Fruit fly (Drosophila melanogaster) whole organism, prepupa: ENCODE results near the gene CG32988.

Experiments
- Blimp-1 ChIP-seq: fragments of 200-800 bp; sonication (Bioruptor generic); optimal IDR thresholded peaks from 3 replicates; lab custom pipeline; 2017; ENCODE audit warnings: missing biosample characterization, missing genetic modification characterization, mild to moderate bottlenecking, moderate library complexity, missing genetic modification reagents
- CG10631 ChIP-seq: fragments of 200-800 bp; sonication (Bioruptor generic); optimal IDR thresholded peaks from 2 replicates; lab custom pipeline; 2016; ENCODE audit warnings: missing biosample characterization, missing genetic modification characterization
- CG11294 ChIP-seq: fragments of 200-800 bp; sonication (Bioruptor generic); IDR thresholded peaks from 2 replicates; pipeline ENCODE4 v1.3.6; 2022; ENCODE audit warnings: missing biosample characterization, missing genetic modification characterization
- CG11762 ChIP-seq: fragments of 200-800 bp; sonication (Bioruptor generic); optimal IDR thresholded peaks from 3 replicates; lab custom pipeline; 2016; ENCODE audit warnings: missing biosample characterization, missing genetic modification characterization; ENCODE audit not compliant: insufficient read depth
- CG11902 ChIP-seq: fragments of 200-800 bp; sonication (Bioruptor generic); optimal IDR thresholded peaks from 3 replicates; lab custom pipeline; 2016; ENCODE audit warnings: missing biosample characterization, missing genetic modification characterization
- CG15336 ChIP-seq: fragments of 200-800 bp; sonication (Bioruptor generic); IDR thresholded peaks from 2 replicates; pipeline ENCODE4 v1.3.6; 2022; ENCODE audit warnings: missing biosample characterization, missing genetic modification characterization
- CG1621 ChIP-seq: fragments of 200-800 bp; sonication (Bioruptor generic); optimal IDR thresholded peaks from 3 replicates; lab custom pipeline; 2018; ENCODE audit warnings: missing biosample characterization, mild to moderate bottlenecking, missing genetic modification characterization
- CG3032 ChIP-seq: fragments of 200-800 bp; optimal IDR thresholded peaks from 2 replicates; lab custom pipeline; 2019; ENCODE audit warnings: missing biosample characterization, mild to moderate bottlenecking, missing genetic modification characterization, moderate library complexity
- CG32006 ChIP-seq: fragments of 200-800 bp; sonication (Bioruptor generic); optimal IDR thresholded peaks from 3 replicates; lab custom pipeline; 2017; ENCODE audit warnings: missing biosample characterization, mild to moderate bottlenecking, missing genetic modification characterization
- CG34406 ChIP-seq: fragments of 200-800 bp; sonication (Bioruptor generic); optimal IDR thresholded peaks from 3 replicates; lab custom pipeline; 2016; ENCODE audit warnings: missing biosample characterization, missing genetic modification characterization
- CG3919 ChIP-seq: fragments of 200-800 bp; sonication (Bioruptor generic); optimal IDR thresholded peaks from 3 replicates; lab custom pipeline; 2016; ENCODE audit warnings: missing biosample characterization, missing genetic modification characterization
- CG6163 ChIP-seq: fragments of 200-800 bp; sonication (Bioruptor generic); IDR thresholded peaks from 3 replicates; pipeline ENCODE4 v1.3.6; 2022; ENCODE audit warnings: missing biosample characterization, missing genetic modification characterization
- CG6276 ChIP-seq: fragments of 200-800 bp; sonication (Bioruptor generic); optimal IDR thresholded peaks from 2 replicates; lab custom pipeline; 2017; ENCODE audit warnings: missing biosample characterization, mild to moderate bottlenecking, missing genetic modification characterization
- CG6792 ChIP-seq: fragments of 200-800 bp; sonication (Bioruptor generic); optimal IDR thresholded peaks from 3 replicates; lab custom pipeline; 2016; ENCODE audit warnings: missing biosample characterization, missing genetic modification characterization
- CG6808 ChIP-seq: fragments of 200-800 bp; sonication (Bioruptor generic); optimal IDR thresholded peaks from 3 replicates; lab custom pipeline; 2017; ENCODE audit warnings: missing biosample characterization, missing genetic modification characterization, mild to moderate bottlenecking, moderate library complexity, missing genetic modification reagents
- CG6854 ChIP-seq: fragments of 200-800 bp; sonication (Bioruptor generic); optimal IDR thresholded peaks from 2 replicates; lab custom pipeline; 2017; ENCODE audit warnings: missing biosample characterization, mild to moderate bottlenecking, missing genetic modification characterization
- CG7368 ChIP-seq: fragments of 200-800 bp; sonication (Bioruptor generic); optimal IDR thresholded peaks from 3 replicates; lab custom pipeline; 2016; ENCODE audit warnings: missing biosample characterization, missing genetic modification characterization
- CG8119 ChIP-seq: fragments of 200-800 bp; sonication (Bioruptor generic); IDR thresholded peaks from 3 replicates; pipeline ENCODE4 v1.3.6; 2022; ENCODE audit warnings: missing biosample characterization, missing genetic modification characterization
- CG8319 ChIP-seq: fragments of 200-800 bp; sonication (Bioruptor generic); optimal IDR thresholded peaks from 3 replicates; lab custom pipeline; 2016; ENCODE audit warnings: missing biosample characterization, missing genetic modification characterization
- CG8632 ChIP-seq: fragments of 200-800 bp; sonication (Bioruptor generic); optimal IDR thresholded peaks from 3 replicates; lab custom pipeline; 2016; ENCODE audit warnings: missing biosample characterization, missing genetic modification characterization
- CG9139 ChIP-seq: fragments of 200-800 bp; sonication (Bioruptor generic); optimal IDR thresholded peaks from 3 replicates; lab custom pipeline; 2017; ENCODE audit warnings: missing biosample characterization, mild to moderate bottlenecking, missing genetic modification characterization
- Eip78C ChIP-seq: fragments of 200-800 bp; sonication (Bioruptor generic); peaks from one replicate; lab custom pipeline; 2016; ENCODE audit warnings: missing biosample characterization, missing genetic modification characterization
- Eip93F ChIP-seq: fragments of 200-800 bp; sonication (Bioruptor generic); optimal IDR thresholded peaks from 2 replicates; lab custom pipeline; 2016; ENCODE audit warnings: missing biosample characterization, mild to moderate bottlenecking, missing genetic modification characterization
- Gug ChIP-seq: fragments of 200-800 bp; sonication (Bioruptor generic); IDR thresholded peaks from 2 replicates; pipeline ENCODE4 v1.3.6; 2022; ENCODE audit warnings: missing biosample characterization, missing genetic modification characterization
- Hr38 ChIP-seq: sonication (Bioruptor generic); optimal IDR thresholded peaks from 2 replicates; lab custom pipeline; 2016; ENCODE audit warnings: missing biosample characterization, missing genetic modification characterization
- Hr39 ChIP-seq: fragments of 200-800 bp; sonication (Bioruptor generic); optimal IDR thresholded peaks from 2 replicates; lab custom pipeline; 2016; ENCODE audit warnings: missing biosample characterization, missing genetic modification characterization
- Hr4 ChIP-seq: fragments of 200-800 bp; sonication (Bioruptor generic); optimal IDR thresholded peaks from 3 replicates; lab custom pipeline; 2016; ENCODE audit warnings: missing biosample characterization, missing genetic modification characterization
- OdsH ChIP-seq: fragments of 200-800 bp; sonication (Bioruptor generic); optimal IDR thresholded peaks from 3 replicates; lab custom pipeline; 2016; ENCODE audit warnings: missing biosample characterization, missing genetic modification characterization
- Smox ChIP-seq: fragments of 200-800 bp; sonication (Bioruptor generic); optimal IDR thresholded peaks from 3 replicates; lab custom pipeline; 2016; ENCODE audit warnings: missing biosample characterization, missing genetic modification characterization
- Sox14 ChIP-seq: fragments of 200-800 bp; sonication (Bioruptor generic); optimal IDR thresholded peaks from 3 replicates; lab custom pipeline; 2016; ENCODE audit warnings: missing biosample characterization, missing genetic modification characterization
- Sox15 ChIP-seq: fragments of 200-800 bp; sonication (Bioruptor generic); optimal IDR thresholded peaks from 3 replicates; lab custom pipeline; 2016; ENCODE audit warnings: missing biosample characterization, missing genetic modification characterization
- cyc ChIP-seq: fragments of 200-800 bp; sonication (Bioruptor generic); optimal IDR thresholded peaks from 3 replicates; lab custom pipeline; 2016; ENCODE audit warnings: missing biosample characterization, missing genetic modification characterization
- dac ChIP-seq: fragments of 200-800 bp; sonication (Bioruptor generic); optimal IDR thresholded peaks from 2 replicates; lab custom pipeline; 2017; ENCODE audit warnings: missing biosample characterization, mild to moderate bottlenecking, missing genetic modification characterization
- dsx ChIP-seq: fragments of 200-800 bp; optimal IDR thresholded peaks from 3 replicates; lab custom pipeline; 2019; ENCODE audit warnings: missing biosample characterization, mild to moderate bottlenecking, missing genetic modification characterization, moderate library complexity; ENCODE audit not compliant: poor library complexity, severe bottlenecking
- eg ChIP-seq: fragments of 200-800 bp; sonication (Bioruptor generic); IDR thresholded peaks from 3 replicates; pipeline ENCODE4 v1.3.6; 2022; ENCODE audit warnings: missing biosample characterization, missing genetic modification characterization
- esn ChIP-seq: fragments of 200-800 bp; sonication (Bioruptor generic); optimal IDR thresholded peaks from 2 replicates; lab custom pipeline; 2016; ENCODE audit warnings: missing biosample characterization, mild to moderate bottlenecking, missing genetic modification characterization, moderate library complexity
- fd59A ChIP-seq: fragments of 200-800 bp; sonication (Bioruptor generic); optimal IDR thresholded peaks from 2 replicates; lab custom pipeline; 2017; ENCODE audit warnings: missing biosample characterization, mild to moderate bottlenecking, missing genetic modification characterization, missing genetic modification reagents
- fd85E ChIP-seq: fragments of 200-800 bp; sonication (Bioruptor generic); optimal IDR thresholded peaks from 3 replicates; lab custom pipeline; 2016; ENCODE audit warnings: missing biosample characterization, missing genetic modification characterization
- fkh ChIP-seq: fragments of 200-800 bp; sonication (Bioruptor generic); optimal IDR thresholded peaks from 3 replicates; lab custom pipeline; 2017; ENCODE audit warnings: missing biosample characterization, mild to moderate bottlenecking, missing genetic modification characterization, moderate library complexity
- lz ChIP-seq: fragments of 200-800 bp; sonication (Bioruptor generic); optimal IDR thresholded peaks from 3 replicates; lab custom pipeline; 2016; ENCODE audit warnings: missing biosample characterization, missing genetic modification characterization
- net ChIP-seq: fragments of 200-800 bp; sonication (Bioruptor generic); optimal IDR thresholded peaks from 3 replicates; lab custom pipeline; 2016; ENCODE audit warnings: missing biosample characterization, missing genetic modification characterization
- salr ChIP-seq, 2 experiments: fragments of 200-800 bp; sonication (Bioruptor generic); optimal IDR thresholded peaks; 3 replicates each; lab custom pipeline; 2016 to 2018; ENCODE audit warnings: missing biosample characterization in 2 of 2, missing genetic modification characterization in 2 of 2, mild to moderate bottlenecking in 1 of 2
- spab ChIP-seq: fragments of 200-800 bp; sonication (Bioruptor generic); optimal IDR thresholded peaks from 2 replicates; lab custom pipeline; 2017; ENCODE audit warnings: missing biosample characterization, mild to moderate bottlenecking, missing genetic modification characterization, missing genetic modification reagents
- svp ChIP-seq: fragments of 200-800 bp; sonication (Bioruptor generic); peaks from one replicate; lab custom pipeline; 2016; ENCODE audit warnings: missing biosample characterization, missing genetic modification characterization

Gene CG32988

DNA sequence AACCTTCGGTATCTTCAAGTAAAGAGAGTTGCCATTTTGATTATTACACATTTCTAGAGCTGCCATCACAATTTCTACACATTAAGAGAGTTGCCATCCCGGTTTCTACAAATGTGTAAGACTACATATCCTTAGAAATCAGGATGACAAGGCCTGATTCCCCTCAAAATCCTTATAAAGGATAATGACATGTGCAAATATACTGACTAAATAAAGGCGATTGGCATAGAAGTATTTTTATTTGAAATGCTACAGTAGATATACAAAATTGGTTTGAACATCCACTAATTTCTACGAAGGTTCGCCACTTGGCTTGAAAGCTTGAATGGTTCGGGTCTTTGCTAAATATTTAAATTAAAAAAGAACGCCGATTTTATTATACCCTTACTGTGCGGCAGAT, 24.1 kb downstream of the CG32988 start:
- TF ChIP-seq CG6808 (GFP tag; lab: Kevin White, UChicago) (peak; percentile 58), salr (GFP tag; optimal IDR thresholded peaks at IDR 0.05; lab: Kevin White, UChicago) (no peak)

DNA sequence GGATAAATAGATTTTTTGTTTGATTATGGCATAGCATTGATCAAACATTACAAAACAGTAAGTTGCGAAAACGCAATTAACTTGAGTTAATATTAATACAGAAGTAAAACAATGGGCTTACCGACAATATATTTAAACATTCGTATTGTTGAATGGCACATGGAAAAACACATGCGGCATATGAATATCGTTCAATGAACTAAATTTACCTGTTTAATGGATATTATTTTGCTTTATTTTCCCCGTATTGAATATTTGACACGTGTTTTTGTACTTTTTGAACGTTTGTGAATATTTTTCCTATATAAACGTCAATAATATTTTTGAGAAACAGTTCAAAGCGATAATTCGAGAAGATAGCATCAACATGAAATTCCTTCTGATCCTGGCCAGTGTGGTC, 26.5 kb downstream of the CG32988 start, which contains the start of gene CG42713:
Gene CG42713, plus strand, starts transcription at position 301 of the 400 bp plus-strand sequence.
- TF ChIP-seq Hr39 (GFP tag; lab: Kevin White, UChicago) (no peak), CG32006 (no peak), salr (GFP tag; optimal IDR thresholded peaks at IDR 0.05; lab: Kevin White, UChicago) (no peak), Smox (no peak), CG6792 (no peak), CG3919 (no peak), Blimp-1 (no peak)

DNA sequence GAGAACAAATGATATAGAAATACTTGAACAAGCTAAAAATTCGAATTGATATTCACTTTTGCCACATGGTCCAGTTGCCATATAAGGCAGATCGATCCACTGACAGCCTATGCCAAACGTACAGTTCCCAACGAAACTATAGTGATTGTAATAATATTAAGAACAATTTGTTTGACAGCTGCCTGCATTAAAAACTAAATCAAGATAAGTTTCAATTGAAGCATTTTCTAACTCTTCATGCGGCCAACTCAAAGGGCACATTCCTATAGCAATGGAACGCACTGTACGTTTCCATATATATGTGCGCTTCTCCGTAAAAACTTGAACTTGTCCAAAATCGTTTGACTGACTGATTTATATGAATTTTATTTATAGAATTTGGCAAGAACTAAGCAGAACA, 29.6 kb downstream of the CG32988 start:
- no peak for TF ChIP-seq spab (GFP tag; lab: Kevin White, UChicago)
- TF ChIP-seq CG3032 (tag; lab: Kevin White, UChicago): no peak
- TF ChIP-seq Sox14 (GFP tag; lab: Kevin White, UChicago): no peak
- no peak for TF ChIP-seq CG34406
- no peak for TF ChIP-seq CG8632 (GFP tag; lab: Kevin White, UChicago)
- TF ChIP-seq CG11294 (GFP tag; lab: Robert Waterston, UW): no peak; the same call in 1 of the 2 replicates
- no peak for TF ChIP-seq CG8319 (GFP tag; lab: Kevin White, UChicago)
- 0 out of 3 replicates have a peak, but pooled peaks have one; percentile 20 for TF ChIP-seq eg (GFP tag; lab: Robert Waterston, UW)
- TF ChIP-seq CG11762 (GFP tag; lab: Kevin White, UChicago): no peak
- peak; percentile 15 for TF ChIP-seq cyc (GFP tag; lab: Kevin White, UChicago)
- no peak for TF ChIP-seq CG6276 (GFP tag; lab: Kevin White, UChicago)
- no peak for TF ChIP-seq CG32006
- TF ChIP-seq CG1621 (tag; lab: Kevin White, UChicago): no peak
- TF ChIP-seq Gug (GFP tag; lab: Robert Waterston, UW): no peak
- no peak for TF ChIP-seq CG11902 (GFP tag; lab: Kevin White, UChicago)
- TF ChIP-seq CG6163 (GFP tag; lab: Robert Waterston, UW): peak; percentile 43; the same call in 1 of the 3 replicates
- TF ChIP-seq net (GFP tag; lab: Kevin White, UChicago): no peak
- no peak for TF ChIP-seq CG10631
- no peak for TF ChIP-seq CG6808 (GFP tag; lab: Kevin White, UChicago)
- no peak for TF ChIP-seq CG6854 (GFP tag; lab: Kevin White, UChicago)
- TF ChIP-seq Eip78C (GFP tag; lab: Kevin White, UChicago): peak; percentile 12
- no peak for TF ChIP-seq svp (GFP tag; lab: Kevin White, UChicago)
- TF ChIP-seq Sox15: no peak
- no peak for TF ChIP-seq esn (GFP tag; lab: Kevin White, UChicago)
- no peak for TF ChIP-seq CG7368 (GFP tag; lab: Kevin White, UChicago)
- no peak for TF ChIP-seq Eip93F
- no peak for TF ChIP-seq dsx (GFP tag; lab: Kevin White, UChicago)
- TF ChIP-seq OdsH (GFP tag; lab: Kevin White, UChicago): no peak
- TF ChIP-seq, all 60 proteins: peak for 4

DNA sequence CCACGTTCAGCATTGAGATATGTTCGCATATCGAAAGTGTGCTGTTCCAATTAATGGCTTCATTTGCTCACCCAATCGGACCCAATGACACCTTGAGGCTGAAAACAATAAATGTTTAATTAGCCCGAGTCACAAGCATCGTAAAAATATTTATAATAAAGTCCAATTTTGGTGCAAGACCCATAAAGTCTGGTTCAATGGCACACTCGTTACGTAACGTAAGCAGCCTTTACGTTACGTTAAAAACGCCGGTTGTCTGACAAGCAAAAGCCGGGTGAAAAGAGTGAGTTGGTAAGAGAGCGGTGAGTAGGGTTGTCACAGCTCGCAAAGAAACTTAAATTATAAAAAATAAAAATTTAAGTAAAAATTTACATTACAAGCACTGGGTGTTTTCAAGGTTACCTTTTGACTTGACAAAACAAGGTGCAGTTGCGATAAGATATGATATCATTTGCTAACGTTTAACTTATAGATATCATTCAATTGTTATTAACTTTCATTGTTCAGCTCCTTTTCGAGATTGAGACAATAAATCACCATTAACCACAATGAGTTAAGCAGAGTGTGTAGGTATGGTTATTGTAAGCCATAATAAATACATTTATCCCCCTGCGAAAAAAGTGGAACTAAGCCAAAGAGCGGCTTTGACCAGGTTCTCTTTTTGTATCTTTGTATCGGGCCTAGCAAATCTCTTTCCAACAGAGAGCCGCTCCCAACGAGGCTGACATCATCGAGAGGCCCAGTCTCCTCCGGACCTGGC, 33.5 kb downstream of the CG32988 start:
- TF ChIP-seq svp (GFP tag; lab: Kevin White, UChicago) (peak; percentile 90), CG9139 (GFP tag; lab: Kevin White, UChicago) (peak; percentile 69), fd85E (GFP tag; lab: Kevin White, UChicago) (no peak), CG15336 (GFP tag; lab: Robert Waterston, UW) (peak; percentile 77), CG11294 (GFP tag; lab: Robert Waterston, UW) (no peak), CG11762 (GFP tag; lab: Kevin White, UChicago) (peak; percentile 67), lz (GFP tag; lab: Kevin White, UChicago) (peak; percentile 75), CG11902 (GFP tag; lab: Kevin White, UChicago) (peak; percentile 21), Hr38 (GFP tag; lab: Kevin White, UChicago) (no peak), esn (GFP tag; lab: Kevin White, UChicago) (peak; percentile 82), CG8119 (GFP tag; lab: Robert Waterston, UW) (peak; percentile 77), CG7368 (GFP tag; lab: Kevin White, UChicago) (peak; percentile 3), dac (GFP tag; lab: Kevin White, UChicago) (peak; percentile 70), eg (GFP tag; lab: Robert Waterston, UW) (peak; percentile 80), net (GFP tag; lab: Kevin White, UChicago) (peak; percentile 77), fkh (GFP tag; lab: Kevin White, UChicago) (no peak), CG1621 (tag; lab: Kevin White, UChicago) (no peak), dsx (GFP tag; lab: Kevin White, UChicago) (peak; percentile 78), CG6276 (GFP tag; lab: Kevin White, UChicago) (peak; percentile 80), fd59A (GFP tag; lab: Kevin White, UChicago) (peak; percentile 63), CG3032 (tag; lab: Kevin White, UChicago) (peak; percentile 82), Hr4 (peak; percentile 82)
